Fruit fly (Drosophila melanogaster) whole organism, embryonic: ENCODE results near the gene Osi17.
A peak's percentile ranks its signal among the peaks of the same experiment; 100 is the strongest.

Experiments
- Atf6 ChIP-seq: fragments of 200-800 bp; sonication (Bioruptor generic); IDR thresholded peaks from 2 replicates; pipeline ENCODE4 v1.3.6; 2022; ENCODE audit warnings: missing biosample characterization, missing genetic modification characterization
- B-H2 ChIP-seq: fragments of 200-800 bp; sonication (Bioruptor generic); optimal IDR thresholded peaks from 2 replicates; lab custom pipeline; 2018; ENCODE audit warnings: missing biosample characterization, mild to moderate bottlenecking, missing genetic modification characterization
- CG10959 ChIP-seq: fragments of 200-800 bp; sonication (Bioruptor generic); IDR thresholded peaks from 2 replicates; pipeline ENCODE4 v1.3.6; 2022; ENCODE audit warnings: missing biosample characterization, missing genetic modification characterization
- CG10979 ChIP-seq: fragments of 200-800 bp; sonication (Bioruptor generic); optimal IDR thresholded peaks from 2 replicates; lab custom pipeline; 2018; ENCODE audit warnings: missing biosample characterization, mild to moderate bottlenecking, missing genetic modification characterization, moderate library complexity
- CG11696 ChIP-seq: fragments of 200-800 bp; sonication (Bioruptor generic); IDR thresholded peaks from 2 replicates; pipeline ENCODE4 v1.3.6; 2022; ENCODE audit warnings: missing biosample characterization, missing genetic modification characterization
- CG14710 ChIP-seq: fragments of 200-800 bp; sonication (Bioruptor generic); optimal IDR thresholded peaks from 3 replicates; lab custom pipeline; 2019; ENCODE audit warnings: missing biosample characterization, mild to moderate bottlenecking, missing genetic modification characterization, moderate library complexity
- CG17385 ChIP-seq: fragments of 200-800 bp; sonication (Bioruptor generic); optimal IDR thresholded peaks from 3 replicates; lab custom pipeline; 2018; ENCODE audit warnings: missing biosample characterization, mild to moderate bottlenecking, missing genetic modification characterization
- CG2120 ChIP-seq: fragments of 200-800 bp; sonication (Bioruptor generic); optimal IDR thresholded peaks from 3 replicates; lab custom pipeline; 2016; ENCODE audit warnings: missing biosample characterization, missing genetic modification characterization
- CG31365 ChIP-seq: fragments of 200-800 bp; sonication (Bioruptor generic); optimal IDR thresholded peaks from 2 replicates; lab custom pipeline; 2018; ENCODE audit warnings: missing biosample characterization, mild to moderate bottlenecking, missing genetic modification characterization
- CG31388 ChIP-seq: fragments of 200-800 bp; sonication (Bioruptor generic); optimal IDR thresholded peaks from 2 replicates; lab custom pipeline; 2016; ENCODE audit warnings: missing biosample characterization, missing genetic modification characterization
- CG34422 ChIP-seq: fragments of 200-800 bp; sonication (Bioruptor generic); IDR thresholded peaks from 3 replicates; pipeline ENCODE4 v1.3.6; 2022; ENCODE audit warnings: missing biosample characterization, missing genetic modification characterization
- CG4282 ChIP-seq: fragments of 200-800 bp; sonication (Bioruptor generic); optimal IDR thresholded peaks from 2 replicates; lab custom pipeline; 2016; ENCODE audit warnings: missing biosample characterization, missing genetic modification characterization
- CG6813 ChIP-seq: fragments of 200-800 bp; sonication (Bioruptor generic); optimal IDR thresholded peaks from 2 replicates; lab custom pipeline; 2017; ENCODE audit warnings: missing biosample characterization, missing genetic modification characterization, mild to moderate bottlenecking, moderate library complexity, missing genetic modification reagents
- CG7357 ChIP-seq: fragments of 200-800 bp; sonication (Bioruptor generic); IDR thresholded peaks from 3 replicates; pipeline ENCODE4 v1.3.6; 2022; ENCODE audit warnings: missing biosample characterization, missing genetic modification characterization
- CG8290 ChIP-seq, 3 experiments: fragments of 200-800 bp; sonication (Bioruptor generic); optimal IDR thresholded peaks; 2 replicates each; lab custom pipeline; 2016 to 2019; ENCODE audit warnings: missing biosample characterization in 3 of 3, missing genetic modification characterization in 3 of 3, mild to moderate bottlenecking in 2 of 3, moderate library complexity in 1 of 3
- CG8359 ChIP-seq: fragments of 200-800 bp; sonication (Bioruptor generic); optimal IDR thresholded peaks from 2 replicates; lab custom pipeline; 2017; ENCODE audit warnings: missing biosample characterization, mild to moderate bottlenecking, missing genetic modification characterization, borderline replicate concordance
- CG9797 ChIP-seq: fragments of 200-800 bp; sonication (Bioruptor generic); optimal IDR thresholded peaks from 3 replicates; lab custom pipeline; 2018; ENCODE audit warnings: missing biosample characterization, mild to moderate bottlenecking, missing genetic modification characterization
- CrebB ChIP-seq: fragments of 200-800 bp; sonication (Bioruptor generic); optimal IDR thresholded peaks from 3 replicates; lab custom pipeline; 2018; ENCODE audit warnings: missing biosample characterization, mild to moderate bottlenecking, missing genetic modification characterization
- GATAe ChIP-seq: fragments of 200-800 bp; sonication (Bioruptor generic); conservative IDR thresholded peaks from 2 replicates; pipeline ENCODE4 v1.3.6; 2022; ENCODE audit warnings: missing biosample characterization, missing genetic modification characterization
- HHEX ChIP-seq: fragments of 200-800 bp; sonication (Bioruptor generic); optimal IDR thresholded peaks from 3 replicates; lab custom pipeline; 2017; ENCODE audit warnings: missing biosample characterization, mild to moderate bottlenecking, missing genetic modification characterization, missing genetic modification reagents
- HLH4C ChIP-seq: fragments of 200-800 bp; sonication (Bioruptor generic); IDR thresholded peaks from 3 replicates; pipeline ENCODE4 v1.3.6; 2022; ENCODE audit warnings: missing biosample characterization, missing genetic modification characterization; ENCODE audit not compliant: partially characterized antibody
- Hr39 ChIP-seq: fragments of >200 bp; optimal IDR thresholded peaks from 2 replicates; lab custom pipeline; 2017
- Lpt ChIP-seq: fragments of >200 bp; optimal IDR thresholded peaks from 2 replicates; lab custom pipeline; 2018; ENCODE audit warnings: missing biosample characterization, missing genetic modification characterization
- Mrtf ChIP-seq: fragments of 200-800 bp; sonication (Bioruptor generic); IDR thresholded peaks from 3 replicates; pipeline ENCODE4 v1.3.6; 2022; ENCODE audit warnings: missing biosample characterization, missing genetic modification characterization
- NK7.1 ChIP-seq: fragments of 200-800 bp; sonication (Bioruptor generic); optimal IDR thresholded peaks from 3 replicates; lab custom pipeline; 2016; ENCODE audit warnings: missing biosample characterization, missing genetic modification characterization
- Opbp ChIP-seq: fragments of 200-800 bp; sonication (Bioruptor generic); IDR thresholded peaks from 3 replicates; pipeline ENCODE4 v1.3.6; 2022; ENCODE audit warnings: missing biosample characterization, missing genetic modification characterization; ENCODE audit not compliant: partially characterized antibody
- Optix ChIP-seq: fragments of 200-800 bp; sonication (Bioruptor generic); IDR thresholded peaks from 3 replicates; pipeline ENCODE4 v1.3.6; 2022; ENCODE audit warnings: missing biosample characterization, missing genetic modification characterization
- Sin3A ChIP-seq: fragments of >200 bp; optimal IDR thresholded peaks from 2 replicates; lab custom pipeline; 2018
- Six4 ChIP-seq: fragments of 200-800 bp; sonication (Bioruptor generic); optimal IDR thresholded peaks from 2 replicates; lab custom pipeline; 2016; ENCODE audit warnings: missing biosample characterization, missing genetic modification characterization
- Usf ChIP-seq: fragments of 200-800 bp; sonication (Bioruptor generic); optimal IDR thresholded peaks from 2 replicates; lab custom pipeline; 2017; ENCODE audit warnings: missing genotype, missing biosample characterization, missing genetic modification characterization
- abd-A ChIP-seq: fragments of 200-800 bp; sonication (Bioruptor generic); optimal IDR thresholded peaks from 3 replicates; lab custom pipeline; 2019; ENCODE audit warnings: missing biosample characterization, mild to moderate bottlenecking, missing genetic modification characterization, moderate library complexity
- ac ChIP-seq: fragments of 200-800 bp; sonication (Bioruptor generic); optimal IDR thresholded peaks from 3 replicates; lab custom pipeline; 2017; ENCODE audit warnings: missing biosample characterization, mild to moderate bottlenecking, missing genetic modification characterization
- bab2 ChIP-seq: fragments of 200-800 bp; sonication (Bioruptor generic); optimal IDR thresholded peaks from 2 replicates; lab custom pipeline; 2016; ENCODE audit warnings: missing biosample characterization, missing genetic modification characterization
- br ChIP-seq: fragments of >200 bp; optimal IDR thresholded peaks from 2 replicates; lab custom pipeline; 2017
- ci ChIP-seq: fragments of 200-800 bp; sonication (Bioruptor generic); IDR thresholded peaks from 3 replicates; pipeline ENCODE4 v1.3.6; 2022; ENCODE audit warnings: missing biosample characterization, missing genetic modification characterization
- cwo ChIP-seq: fragments of 200-800 bp; sonication (Bioruptor generic); optimal IDR thresholded peaks from 3 replicates; lab custom pipeline; 2017; ENCODE audit warnings: missing biosample characterization, missing genetic modification characterization, mild to moderate bottlenecking, moderate library complexity, missing genetic modification reagents
- esg ChIP-seq: fragments of 200-800 bp; sonication (Bioruptor generic); conservative IDR thresholded peaks from 2 replicates; pipeline ENCODE4 v1.3.6; 2022; ENCODE audit warnings: missing biosample characterization, missing genetic modification characterization
- gem ChIP-seq: fragments of 200-800 bp; sonication (Bioruptor generic); optimal IDR thresholded peaks from 2 replicates; lab custom pipeline; 2019; ENCODE audit warnings: missing biosample characterization, mild to moderate bottlenecking, missing genetic modification characterization, moderate library complexity
- grn ChIP-seq: fragments of 200-800 bp; sonication (Bioruptor generic); optimal IDR thresholded peaks from 3 replicates; lab custom pipeline; 2017; ENCODE audit warnings: missing biosample characterization, missing genetic modification characterization
- hkb ChIP-seq, 2 experiments: fragments of 200-800 bp in 1 of 2; fragments of >200 bp in 1 of 2; sonication (Bioruptor generic) in 1 of 2; IDR thresholded peaks in 1 of 2; optimal IDR thresholded peaks in 1 of 2; 2 replicates each; pipeline versions ENCODE4 v1.3.6 to Lab custom; 2017 to 2022; ENCODE audit warnings: missing biosample characterization in 1 of 2, missing genetic modification characterization in 1 of 2
- hth ChIP-seq: fragments of >200 bp; optimal IDR thresholded peaks from 2 replicates; lab custom pipeline; 2017; ENCODE audit warnings: inconsistent platforms
- jing ChIP-seq: fragments of 200-800 bp; sonication (Bioruptor generic); optimal IDR thresholded peaks from 2 replicates; lab custom pipeline; 2018; ENCODE audit warnings: missing biosample characterization, mild to moderate bottlenecking, missing genetic modification characterization
- maf-S ChIP-seq: fragments of 200-800 bp; sonication (Bioruptor generic); optimal IDR thresholded peaks from 2 replicates; lab custom pipeline; 2016; ENCODE audit warnings: missing biosample characterization, missing genetic modification characterization
- mirr ChIP-seq: fragments of 200-800 bp; sonication (Bioruptor generic); optimal IDR thresholded peaks from 3 replicates; lab custom pipeline; 2018; ENCODE audit warnings: missing biosample characterization, mild to moderate bottlenecking, missing genetic modification characterization
- sim ChIP-seq: fragments of 200-800 bp; sonication (Bioruptor generic); IDR thresholded peaks from 2 replicates; pipeline ENCODE4 v1.3.6; 2022; ENCODE audit warnings: missing biosample characterization, missing genetic modification characterization
- sima ChIP-seq: fragments of 200-800 bp; sonication (Bioruptor generic); optimal IDR thresholded peaks from 2 replicates; lab custom pipeline; 2016; ENCODE audit warnings: missing biosample characterization, missing genetic modification characterization
- sna ChIP-seq: fragments of 200-800 bp; sonication (Bioruptor generic); IDR thresholded peaks from 2 replicates; pipeline ENCODE4 v1.3.6; 2022; ENCODE audit warnings: missing biosample characterization, missing genetic modification characterization; ENCODE audit not compliant: partially characterized antibody
- stc ChIP-seq: fragments of 200-800 bp; sonication (Bioruptor generic); IDR thresholded peaks from 2 replicates; pipeline ENCODE4 v1.3.6; 2022; ENCODE audit warnings: missing biosample characterization, missing genetic modification characterization
- twi ChIP-seq: fragments of 200-800 bp; optimal IDR thresholded peaks from 2 replicates; lab custom pipeline; 2019; ENCODE audit warnings: missing biosample characterization, mild to moderate bottlenecking, missing genetic modification characterization, moderate library complexity
- wek ChIP-seq: fragments of 200-800 bp; sonication (Bioruptor generic); optimal IDR thresholded peaks from 3 replicates; lab custom pipeline; 2018; ENCODE audit warnings: missing biosample characterization, mild to moderate bottlenecking, missing genetic modification characterization, moderate library complexity

The Osi17 gene

dm6 chr3R:6353624-6354352, 42.2 kb downstream of the Osi17 start (continued):
- no peak for TF ChIP-seq CrebB (tag; lab: Kevin White, UChicago)
- no peak for TF ChIP-seq Hr39 (lab: Kevin White, UChicago)
- TF ChIP-seq CG17385, result peak; percentile 79
- TF ChIP-seq twi (tag; lab: Kevin White, UChicago), result no peak
- TF ChIP-seq CG31388 (GFP tag; lab: Kevin White, UChicago), result peak; percentile 26
- TF ChIP-seq hkb (optimal IDR thresholded peaks at IDR 0.05; lab: Kevin White, UChicago), result no peak
- peak; percentile 67 for TF ChIP-seq hkb (GFP tag; IDR thresholded peaks at IDR 0.05; lab: Robert Waterston, UW)
- peak; percentile 47; the same call in 1 of the 3 replicates for TF ChIP-seq CG7357
- no peak for TF ChIP-seq Lpt (GFP tag; lab: Kevin White, UChicago)
- peak; percentile 71 for TF ChIP-seq cwo (GFP tag; lab: Kevin White, UChicago)
- no peak for TF ChIP-seq ac
- TF ChIP-seq Usf (GFP tag; lab: Kevin White, UChicago), result peak; percentile 16
- peak; percentile 50 for TF ChIP-seq esg (GFP tag; lab: Robert Waterston, UW)
- TF ChIP-seq CG9797 (GFP tag; lab: Kevin White, UChicago), result no peak
- TF ChIP-seq abd-A (tag; lab: Kevin White, UChicago), result no peak
- TF ChIP-seq CG8290 (GFP tag; optimal IDR thresholded peaks at IDR 0.05; lab: Kevin White, UChicago), result peak; percentile 34
- no peak for TF ChIP-seq CG8290 (tag; optimal IDR thresholded peaks at IDR 0.05; lab: Kevin White, UChicago)
- no peak for TF ChIP-seq Opbp (GFP tag; lab: Robert Waterston, UW)
- no peak for TF ChIP-seq CG10959 (GFP tag; lab: Robert Waterston, UW)
- no peak for TF ChIP-seq hth
- no peak for TF ChIP-seq sna
- peak; percentile 69 for TF ChIP-seq HHEX (GFP tag; lab: Kevin White, UChicago)
- TF ChIP-seq HLH4C, result no peak
- TF ChIP-seq CG2120 (GFP tag; lab: Kevin White, UChicago), result peak; percentile 81
- no peak for TF ChIP-seq br (lab: Kevin White, UChicago)
- TF ChIP-seq B-H2 (GFP tag; lab: Kevin White, UChicago), result no peak
- no peak for TF ChIP-seq grn (GFP tag; lab: Kevin White, UChicago)
- TF ChIP-seq ci, result peak; percentile 55; the same call in 1 of the 3 replicates
- peak; percentile 64 for TF ChIP-seq Atf6 (GFP tag; lab: Robert Waterston, UW)
- peak; percentile 58; the same call in 1 of the 2 replicates for TF ChIP-seq sim (GFP tag; lab: Robert Waterston, UW)
- TF ChIP-seq CG34422 (GFP tag; lab: Robert Waterston, UW), result 0 out of 3 replicates have a peak, but pooled peaks have one; percentile 23
- no peak for TF ChIP-seq sima
- no peak for TF ChIP-seq GATAe (GFP tag; lab: Robert Waterston, UW)
- peak; percentile 40 for TF ChIP-seq CG8359 (GFP tag; lab: Kevin White, UChicago)
- peak; percentile 57 for TF ChIP-seq Six4 (GFP tag; lab: Kevin White, UChicago)
- TF ChIP-seq NK7.1, result peak; percentile 41
- no peak for TF ChIP-seq Sin3A (lab: Kevin White, UChicago)
- peak; percentile 75 for TF ChIP-seq CG4282 (GFP tag; lab: Kevin White, UChicago)
- peak; percentile 83 for TF ChIP-seq CG10979 (tag; lab: Kevin White, UChicago)
- no peak for TF ChIP-seq CG31365 (tag; lab: Kevin White, UChicago)
- no peak for TF ChIP-seq maf-S (GFP tag; lab: Kevin White, UChicago)
- TF ChIP-seq Mrtf (GFP tag; lab: Robert Waterston, UW), result peak; percentile 59; the same call in 1 of the 3 replicates
- TF ChIP-seq mirr (GFP tag; lab: Kevin White, UChicago), result no peak
- TF ChIP-seq CG6813 (GFP tag; lab: Kevin White, UChicago), result peak; percentile 41
- TF ChIP-seq CG14710 (tag; lab: Kevin White, UChicago), result no peak
- no peak for TF ChIP-seq Optix
- peak; percentile 70 for TF ChIP-seq bab2 (GFP tag; lab: Kevin White, UChicago)
- TF ChIP-seq jing (GFP tag; lab: Kevin White, UChicago), result peak; percentile 78
- TF ChIP-seq stc (GFP tag; lab: Robert Waterston, UW), result peak; percentile 73
- peak; percentile 92 for TF ChIP-seq gem (tag; lab: Kevin White, UChicago)
- 0 out of 2 replicates have a peak, but pooled peaks have one; percentile 26 for TF ChIP-seq CG11696
- no peak for TF ChIP-seq wek (GFP tag; lab: Kevin White, UChicago)
